Fruit fly (Drosophila melanogaster): ENCODE results near the gene CG14314.

CG14314 gene

DNA sequence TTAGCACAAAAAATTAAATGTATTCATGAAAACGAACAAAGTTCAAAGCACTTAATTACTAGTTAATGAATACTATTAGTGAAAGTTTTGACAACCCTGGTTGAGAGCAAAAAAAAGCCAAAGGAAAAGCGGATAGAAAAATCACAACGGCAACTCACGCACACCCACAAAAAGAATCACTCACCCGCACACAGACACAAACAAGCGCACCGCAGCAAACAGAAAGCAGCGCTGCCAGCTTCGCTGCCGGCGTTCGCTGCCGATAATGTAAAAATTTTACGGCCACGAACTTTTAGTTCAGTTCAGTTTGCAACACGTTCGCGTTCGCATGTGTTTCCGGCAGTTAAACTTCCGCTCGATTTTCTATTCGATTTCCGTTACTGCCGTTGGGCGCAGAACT, 51.5 kb downstream of the CG14314 start, which contains the start of gene CG18599 (continued):
- TF ChIP-seq CG6689 (GFP tag; IDR thresholded peaks at IDR 0.05) (no peak), Mes4 (GFP tag; optimal IDR thresholded peaks at IDR 0.05) (no peak)

Measured in whole organism, embryonic.